Worm (Caenorhabditis elegans) whole organism, late embryonic: Measurements from ENCODE around the gene ttc-7.

ENCODE experiments used
- C08G9.2 ChIP-seq: sonication (generic microtip); optimal IDR thresholded peaks from 2 replicates; lab custom pipeline; 2016; ENCODE audit warnings: mild to moderate bottlenecking, missing genetic modification characterization, moderate library complexity, missing compliant biosample characterization
- C38D4.7 ChIP-seq: fragments of 200-800 bp; sonication (Bioruptor generic); optimal IDR thresholded peaks from 2 replicates; lab custom pipeline; 2018; ENCODE audit warnings: mild to moderate bottlenecking, missing genetic modification characterization, moderate library complexity, missing compliant biosample characterization
- F13H6.1 ChIP-seq: sonication (generic microtip); optimal IDR thresholded peaks from 2 replicates; lab custom pipeline; 2016; ENCODE audit warnings: missing genetic modification characterization, missing compliant biosample characterization
- K09A11.1 ChIP-seq: sonication (generic microtip); optimal IDR thresholded peaks from 2 replicates; lab custom pipeline; 2017; ENCODE audit warnings: antibody characterized with exemption, mild to moderate bottlenecking, missing genetic modification characterization, missing compliant biosample characterization; ENCODE audit not compliant: insufficient read depth
- Y22D7AL.16 ChIP-seq: sonication (generic microtip); optimal IDR thresholded peaks from 2 replicates; lab custom pipeline; 2016; ENCODE audit warnings: missing genetic modification characterization, missing compliant biosample characterization
- ahr-1 ChIP-seq: sonication (generic microtip); optimal IDR thresholded peaks from 2 replicates; lab custom pipeline; 2016; ENCODE audit warnings: missing genetic modification characterization, missing compliant biosample characterization
- ceh-18 ChIP-seq: sonication (generic microtip); optimal IDR thresholded peaks from 2 replicates; lab custom pipeline; 2016; ENCODE audit warnings: missing genetic modification characterization, missing compliant biosample characterization
- ceh-19 ChIP-seq: fragments of 200-800 bp; sonication (Bioruptor generic); optimal IDR thresholded peaks from 2 replicates; lab custom pipeline; 2018; ENCODE audit warnings: mild to moderate bottlenecking, missing genetic modification characterization, missing compliant biosample characterization
- ceh-31 ChIP-seq: sonication (generic microtip); optimal IDR thresholded peaks from 2 replicates; lab custom pipeline; 2016; ENCODE audit warnings: missing genetic modification characterization, missing compliant biosample characterization
- ceh-34 ChIP-seq: sonication (generic microtip); optimal IDR thresholded peaks from 2 replicates; lab custom pipeline; 2016; ENCODE audit warnings: mild to moderate bottlenecking, missing genetic modification characterization, missing compliant biosample characterization
- ceh-45 ChIP-seq: fragments of 200-800 bp; sonication (Bioruptor generic); IDR thresholded peaks from 2 replicates; pipeline ENCODE4 v1.3.6; 2022; ENCODE audit warnings: missing genetic modification reagents, missing genetic modification characterization, missing compliant biosample characterization
- ceh-9 ChIP-seq: sonication (generic microtip); optimal IDR thresholded peaks from 2 replicates; lab custom pipeline; 2016; ENCODE audit warnings: mild to moderate bottlenecking, missing genetic modification characterization, inconsistent platforms, missing compliant biosample characterization
- dve-1 ChIP-seq: sonication (generic microtip); optimal IDR thresholded peaks from 2 replicates; lab custom pipeline; 2017; ENCODE audit warnings: antibody characterized with exemption, mild to moderate bottlenecking, missing genetic modification characterization, missing compliant biosample characterization
- elt-2 ChIP-seq: sonication (generic microtip); optimal IDR thresholded peaks from 2 replicates; lab custom pipeline; 2016; ENCODE audit warnings: missing genetic modification reagents, missing genetic modification characterization, missing compliant biosample characterization
- elt-4 ChIP-seq: sonication (generic microtip); optimal IDR thresholded peaks from 2 replicates; lab custom pipeline; 2016; ENCODE audit warnings: missing genetic modification characterization, missing compliant biosample characterization
- ets-4 ChIP-seq: sonication (generic microtip); optimal IDR thresholded peaks from 2 replicates; lab custom pipeline; 2016; ENCODE audit warnings: missing genetic modification characterization, missing compliant biosample characterization
- eyg-1 ChIP-seq: sonication (generic microtip); optimal IDR thresholded peaks from 2 replicates; lab custom pipeline; 2016; ENCODE audit warnings: missing genotype, missing genetic modification characterization, missing compliant biosample characterization
- fkh-10 ChIP-seq: fragments of 150-350 bp; optimal IDR thresholded peaks from 2 replicates; lab custom pipeline; 2014; ENCODE audit warnings: missing biosample characterization, missing genetic modification reagents, missing genetic modification characterization
- fkh-6 ChIP-seq: sonication (generic microtip); optimal IDR thresholded peaks from 2 replicates; lab custom pipeline; 2016; ENCODE audit warnings: missing genetic modification characterization, missing compliant biosample characterization
- gmeb-2 ChIP-seq: sonication (generic microtip); optimal IDR thresholded peaks from 2 replicates; lab custom pipeline; 2016; ENCODE audit warnings: missing genetic modification characterization, inconsistent platforms, missing compliant biosample characterization
- hlh-13 ChIP-seq: fragments of 200-800 bp; sonication (Bioruptor generic); optimal IDR thresholded peaks from 2 replicates; lab custom pipeline; 2018; ENCODE audit warnings: mild to moderate bottlenecking, missing genetic modification characterization, missing compliant biosample characterization
- hlh-15 ChIP-seq: sonication (generic microtip); optimal IDR thresholded peaks from 2 replicates; lab custom pipeline; 2016; ENCODE audit warnings: missing genetic modification characterization, missing compliant biosample characterization
- hlh-30 ChIP-seq: sonication (generic microtip); optimal IDR thresholded peaks from 2 replicates; lab custom pipeline; 2017; ENCODE audit warnings: antibody characterized with exemption, missing genetic modification characterization, missing compliant biosample characterization; ENCODE audit not compliant: insufficient read depth
- hlh-6 ChIP-seq: sonication (generic microtip); optimal IDR thresholded peaks from 2 replicates; lab custom pipeline; 2016; ENCODE audit warnings: missing genotype, missing genetic modification characterization, missing compliant biosample characterization
- hlh-8 ChIP-seq: sonication (generic microtip); optimal IDR thresholded peaks from 2 replicates; lab custom pipeline; 2016; ENCODE audit warnings: missing genotype, missing genetic modification characterization, missing compliant biosample characterization
- lim-6 ChIP-seq: sonication (generic microtip); optimal IDR thresholded peaks from 2 replicates; lab custom pipeline; 2016; ENCODE audit warnings: missing genetic modification characterization, missing compliant biosample characterization
- lin-11 ChIP-seq: fragments of 200-800 bp; sonication (Bioruptor generic); optimal IDR thresholded peaks from 2 replicates; lab custom pipeline; 2018; ENCODE audit warnings: mild to moderate bottlenecking, missing genetic modification characterization, missing compliant biosample characterization
- madf-2 ChIP-seq: sonication (generic microtip); optimal IDR thresholded peaks from 2 replicates; lab custom pipeline; 2017; ENCODE audit warnings: missing genetic modification characterization, missing compliant biosample characterization
- mec-3 ChIP-seq: sonication (generic microtip); optimal IDR thresholded peaks from 2 replicates; lab custom pipeline; 2016; ENCODE audit warnings: borderline replicate concordance, missing genetic modification characterization, missing compliant biosample characterization
- nfya-1 ChIP-seq: sonication (generic microtip); optimal IDR thresholded peaks from 2 replicates; lab custom pipeline; 2017; ENCODE audit warnings: missing genetic modification characterization, mild to moderate bottlenecking, missing compliant biosample characterization, antibody characterized with exemption, moderate library complexity
- nhr-11 ChIP-seq: fragments of 150-350 bp; optimal IDR thresholded peaks from 2 replicates; lab custom pipeline; 2014; ENCODE audit warnings: missing biosample characterization, missing genetic modification characterization
- nhr-232 ChIP-seq: sonication (generic microtip); optimal IDR thresholded peaks from 2 replicates; lab custom pipeline; 2016; ENCODE audit warnings: missing genetic modification characterization, missing compliant biosample characterization
- odd-2 ChIP-seq: sonication (generic microtip); optimal IDR thresholded peaks from 2 replicates; lab custom pipeline; 2017; ENCODE audit warnings: antibody characterized with exemption, mild to moderate bottlenecking, missing genetic modification characterization, missing compliant biosample characterization
- pat-9 ChIP-seq: fragments of 200-800 bp; sonication (Bioruptor generic); optimal IDR thresholded peaks from 2 replicates; lab custom pipeline; 2018; ENCODE audit warnings: mild to moderate bottlenecking, missing genetic modification characterization, moderate library complexity, missing compliant biosample characterization
- pha-2 ChIP-seq: sonication (generic microtip); optimal IDR thresholded peaks from 2 replicates; lab custom pipeline; 2017; ENCODE audit warnings: mild to moderate bottlenecking, missing genetic modification characterization, missing compliant biosample characterization
- pha-4 ChIP-seq: fragments of 150-350 bp; optimal IDR thresholded peaks from 2 replicates; lab custom pipeline; 2018; ENCODE audit warnings: missing biosample characterization, missing genetic modification reagents, missing genetic modification characterization
- pqm-1 ChIP-seq: sonication (generic microtip); optimal IDR thresholded peaks from 2 replicates; lab custom pipeline; 2016; ENCODE audit warnings: missing genetic modification characterization, missing compliant biosample characterization
- sox-2 ChIP-seq: fragments of 200-800 bp; sonication (Bioruptor generic); IDR thresholded peaks from 2 replicates; pipeline ENCODE4 v1.3.6; 2022; ENCODE audit warnings: missing genetic modification reagents, missing genetic modification characterization, missing compliant biosample characterization
- sox-4 ChIP-seq: sonication (generic microtip); optimal IDR thresholded peaks from 2 replicates; lab custom pipeline; 2017; ENCODE audit warnings: mild to moderate bottlenecking, missing genetic modification characterization, inconsistent platforms, missing compliant biosample characterization
- syd-9 ChIP-seq: sonication (generic microtip); optimal IDR thresholded peaks from 2 replicates; lab custom pipeline; 2016; ENCODE audit warnings: mild to moderate bottlenecking, missing genetic modification characterization, moderate library complexity, missing compliant biosample characterization
- tbx-2 ChIP-seq: sonication (generic microtip); optimal IDR thresholded peaks from 2 replicates; lab custom pipeline; 2016; ENCODE audit warnings: missing genetic modification characterization, missing compliant biosample characterization
- tbx-7 ChIP-seq: sonication (generic microtip); optimal IDR thresholded peaks from 2 replicates; lab custom pipeline; 2016; ENCODE audit warnings: missing genotype, missing genetic modification characterization, missing compliant biosample characterization
- ttx-3 ChIP-seq: sonication (generic microtip); optimal IDR thresholded peaks from 2 replicates; lab custom pipeline; 2016; ENCODE audit warnings: missing genetic modification reagents, missing genetic modification characterization, missing compliant biosample characterization
- unc-3 ChIP-seq, 2 experiments: fragments of 200-800 bp in 1 of 2; sonication (Bioruptor generic) in 1 of 2; sonication (generic microtip) in 1 of 2; conservative IDR thresholded peaks in 1 of 2; optimal IDR thresholded peaks in 1 of 2; 2 replicates each; pipeline versions ENCODE4 v1.3.6 to Lab custom; 2016 to 2022; ENCODE audit warnings: missing compliant biosample characterization in 2 of 2, missing genetic modification characterization in 2 of 2, missing genetic modification reagents in 1 of 2
- zip-5 ChIP-seq: sonication (generic microtip); optimal IDR thresholded peaks from 2 replicates; lab custom pipeline; 2016; ENCODE audit warnings: missing genetic modification characterization, missing compliant biosample characterization
- ztf-16 ChIP-seq: sonication (generic microtip); optimal IDR thresholded peaks from 2 replicates; lab custom pipeline; 2017; ENCODE audit warnings: missing genetic modification characterization, missing compliant biosample characterization

The ttc-7 gene

ce11 chrIII:1923419-1924318 is 63.4 kb downstream of the ttc-7 start (continued):
- no peak for TF ChIP-seq gmeb-2 (tag; lab: Kevin White, UChicago)
- TF ChIP-seq zip-5 (tag; lab: Kevin White, UChicago), result no peak
- TF ChIP-seq C08G9.2 (tag; lab: Kevin White, UChicago), result peak; percentile 41
- no peak for TF ChIP-seq elt-2 (tag; lab: Kevin White, UChicago)
- peak; percentile 41 for TF ChIP-seq eyg-1 (tag; lab: Kevin White, UChicago)
- TF ChIP-seq C38D4.7 (GFP tag; lab: Kevin White, UChicago), result no peak
- TF ChIP-seq K09A11.1 (tag; lab: Kevin White, UChicago), result peak; percentile 66
- no peak for TF ChIP-seq ceh-9 (tag; lab: Kevin White, UChicago)
- peak; percentile 54 for TF ChIP-seq syd-9 (tag; lab: Kevin White, UChicago)
- no peak for TF ChIP-seq pha-4 (tag; lab: Kevin White, UChicago)
- peak; percentile 82 for TF ChIP-seq ceh-34
- TF ChIP-seq nfya-1 (tag; lab: Kevin White, UChicago), result peak; percentile 87
- peak; percentile 34 for TF ChIP-seq ztf-16 (tag; lab: Kevin White, UChicago)
- TF ChIP-seq nhr-232 (tag; lab: Kevin White, UChicago), result no peak
- peak; percentile 83 for TF ChIP-seq ceh-31
- TF ChIP-seq ceh-45, result no peak
- TF ChIP-seq ceh-19 (GFP tag; lab: Kevin White, UChicago), result peak; percentile 78
- TF ChIP-seq pha-2 (tag; lab: Kevin White, UChicago), result peak; percentile 66
- no peak for TF ChIP-seq elt-4 (tag; lab: Kevin White, UChicago)
- no peak for TF ChIP-seq mec-3
- TF ChIP-seq hlh-13 (GFP tag; lab: Kevin White, UChicago), result no peak

ce11 chrIII:1925048-1925537 is 64.9 kb downstream of the ttc-7 start:
- TF ChIP-seq odd-2 (tag; lab: Kevin White, UChicago), result no peak
- TF ChIP-seq Y22D7AL.16 (tag; lab: Kevin White, UChicago), result no peak
- peak; percentile 41 for TF ChIP-seq tbx-7 (tag; lab: Kevin White, UChicago)
- no peak for TF ChIP-seq lim-6 (tag; lab: Kevin White, UChicago)
- TF ChIP-seq ceh-31, result peak; percentile 87
- TF ChIP-seq ttx-3 (tag; lab: Kevin White, UChicago), result no peak
- peak; percentile 95 for TF ChIP-seq F13H6.1
- TF ChIP-seq sox-2 (GFP tag; lab: Robert Waterston, UW), result peak; percentile 10; the same call in 1 of the 2 replicates
- no peak for TF ChIP-seq hlh-15 (tag; lab: Kevin White, UChicago)
- TF ChIP-seq hlh-6 (tag; lab: Kevin White, UChicago), result no peak
- TF ChIP-seq ahr-1 (tag; lab: Kevin White, UChicago), result no peak
- no peak for TF ChIP-seq mec-3
- peak; percentile 1 for TF ChIP-seq fkh-10 (GFP tag; lab: Kevin White, UChicago)
- peak; percentile 51 for TF ChIP-seq sox-4 (tag; lab: Kevin White, UChicago)
- no peak for TF ChIP-seq pha-4 (tag; lab: Kevin White, UChicago)
- peak; percentile 65 for TF ChIP-seq pqm-1 (tag; lab: Kevin White, UChicago)
- peak; percentile 1 for TF ChIP-seq ceh-19 (GFP tag; lab: Kevin White, UChicago)
- peak; percentile 44 for TF ChIP-seq pat-9 (tag; lab: Kevin White, UChicago)
- no peak for TF ChIP-seq unc-3 (GFP tag; conservative IDR thresholded peaks at IDR 0.05; lab: Robert Waterston, UW)
- peak; percentile 72 for TF ChIP-seq unc-3 (tag; optimal IDR thresholded peaks at IDR 0.05; lab: Kevin White, UChicago)
- TF ChIP-seq nhr-11, result no peak
- peak; percentile 83 for TF ChIP-seq elt-2 (tag; lab: Kevin White, UChicago)
- no peak for TF ChIP-seq fkh-6 (tag; lab: Kevin White, UChicago)
- TF ChIP-seq madf-2 (tag; lab: Kevin White, UChicago), result peak; percentile 60
- peak; percentile 64 for TF ChIP-seq syd-9 (tag; lab: Kevin White, UChicago)
- peak; percentile 84 for TF ChIP-seq hlh-30 (tag; lab: Kevin White, UChicago)
- TF ChIP-seq dve-1 (tag; lab: Kevin White, UChicago), result peak; percentile 92
- TF ChIP-seq ceh-18, result peak; percentile 98
- peak; percentile 81 for TF ChIP-seq ets-4 (tag; lab: Kevin White, UChicago)
- TF ChIP-seq zip-5 (tag; lab: Kevin White, UChicago), result peak; percentile 23
- peak; percentile 73 for TF ChIP-seq hlh-8
- TF ChIP-seq lin-11 (tag; lab: Kevin White, UChicago), result peak; percentile 23
- TF ChIP-seq gmeb-2 (tag; lab: Kevin White, UChicago), result no peak
- peak; percentile 50 for TF ChIP-seq pha-2 (tag; lab: Kevin White, UChicago)
- peak; percentile 97 for TF ChIP-seq tbx-2 (tag; lab: Kevin White, UChicago)
